Fruit fly (Drosophila melanogaster): ENCODE data around the gene CG31495.
A peak's percentile ranks its signal among the peaks of the same experiment; 100 is the strongest.

DNA sequence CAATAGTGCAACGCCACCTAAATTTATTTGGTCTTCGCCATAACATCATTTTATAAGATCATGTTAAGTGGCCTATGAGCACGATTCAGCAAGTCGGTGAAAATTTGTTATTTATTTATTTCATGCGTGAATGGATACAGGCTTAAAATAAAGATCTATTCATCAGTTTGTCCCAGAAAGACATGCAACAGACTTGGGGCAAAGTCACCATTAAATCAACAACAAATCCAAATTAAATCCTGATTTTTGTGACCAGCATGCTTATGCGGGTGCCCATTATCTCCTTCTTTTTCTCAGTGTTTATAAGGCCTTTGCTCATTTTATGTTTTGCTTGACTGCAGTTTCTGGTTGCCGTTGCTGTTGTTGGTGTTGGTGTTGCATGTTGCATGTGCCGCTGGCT is 31.8 kb downstream of the CG31495 start:
- TF ChIP-seq Snoo (tag; optimal IDR thresholded peaks at IDR 0.05) (peak; percentile 17), CG8159 (tag; optimal IDR thresholded peaks at IDR 0.05) (peak; percentile 40), D1 (tag; optimal IDR thresholded peaks at IDR 0.05) (no peak), CG12605 (GFP tag; IDR thresholded peaks at IDR 0.05) (no peak), Pif1A (GFP tag; optimal IDR thresholded peaks at IDR 0.05) (peak; percentile 60)

Measured in whole organism, pupa.